Worm (Caenorhabditis elegans) whole organism, early embryonic: Measurements from ENCODE around the gene rab-39.

Experiments used
- B0310.2 ChIP-seq: sonication (generic microtip); optimal IDR thresholded peaks from 2 replicates; lab custom pipeline; 2016; ENCODE audit warnings: mild to moderate bottlenecking, missing genetic modification characterization, missing compliant biosample characterization
- F13C5.2 ChIP-seq: sonication (generic microtip); optimal IDR thresholded peaks from 2 replicates; lab custom pipeline; 2017; ENCODE audit warnings: mild to moderate bottlenecking, missing genetic modification characterization, inconsistent platforms, missing compliant biosample characterization
- ama-1 ChIP-seq: fragments of 150-350 bp; optimal IDR thresholded peaks from 2 replicates; lab custom pipeline; 2014
- ceh-13 ChIP-seq: fragments of 200-800 bp; sonication (Bioruptor generic); optimal IDR thresholded peaks from 2 replicates; lab custom pipeline; 2018; ENCODE audit warnings: mild to moderate bottlenecking, missing genetic modification characterization, missing compliant biosample characterization
- ceh-36 ChIP-seq: sonication (generic microtip); optimal IDR thresholded peaks from 2 replicates; lab custom pipeline; 2016; ENCODE audit warnings: missing genetic modification characterization, inconsistent platforms, missing compliant biosample characterization
- flt-1 ChIP-seq: fragments of 200-800 bp; sonication (Bioruptor generic); IDR thresholded peaks from 2 replicates; pipeline ENCODE4 v1.3.6; 2022; ENCODE audit warnings: missing genetic modification characterization, missing compliant biosample characterization
- hmbx-1 ChIP-seq: sonication (generic microtip); optimal IDR thresholded peaks from 2 replicates; lab custom pipeline; 2016; ENCODE audit warnings: mild to moderate bottlenecking, missing genetic modification characterization, missing compliant biosample characterization
- hmg-4 ChIP-seq: fragments of 200-800 bp; sonication (Bioruptor generic); optimal IDR thresholded peaks from 2 replicates; lab custom pipeline; 2018; ENCODE audit warnings: mild to moderate bottlenecking, missing genetic modification characterization, missing compliant biosample characterization
- hnd-1 ChIP-seq: sonication (generic microtip); optimal IDR thresholded peaks from 2 replicates; lab custom pipeline; 2016; ENCODE audit warnings: missing genetic modification characterization, missing compliant biosample characterization
- pes-1 ChIP-seq: fragments of 200-800 bp; sonication (Bioruptor generic); IDR thresholded peaks from 2 replicates; pipeline ENCODE4 v1.3.6; 2022; ENCODE audit warnings: missing genetic modification reagents, missing genetic modification characterization, missing compliant biosample characterization
- scrt-1 ChIP-seq: fragments of 200-800 bp; sonication (Bioruptor generic); IDR thresholded peaks from 2 replicates; pipeline ENCODE4 v1.3.6; 2022; ENCODE audit warnings: missing genetic modification characterization, missing compliant biosample characterization
- tbx-11 ChIP-seq: fragments of 200-800 bp; sonication (Bioruptor generic); IDR thresholded peaks from 2 replicates; pipeline ENCODE4 v1.3.6; 2022; ENCODE audit warnings: missing genetic modification characterization, missing compliant biosample characterization
- tbx-37 ChIP-seq: fragments of 200-800 bp; sonication (Bioruptor generic); conservative IDR thresholded peaks from 2 replicates; pipeline ENCODE4 v1.3.6; 2022; ENCODE audit warnings: missing genetic modification reagents, missing genetic modification characterization, missing compliant biosample characterization

DNA sequence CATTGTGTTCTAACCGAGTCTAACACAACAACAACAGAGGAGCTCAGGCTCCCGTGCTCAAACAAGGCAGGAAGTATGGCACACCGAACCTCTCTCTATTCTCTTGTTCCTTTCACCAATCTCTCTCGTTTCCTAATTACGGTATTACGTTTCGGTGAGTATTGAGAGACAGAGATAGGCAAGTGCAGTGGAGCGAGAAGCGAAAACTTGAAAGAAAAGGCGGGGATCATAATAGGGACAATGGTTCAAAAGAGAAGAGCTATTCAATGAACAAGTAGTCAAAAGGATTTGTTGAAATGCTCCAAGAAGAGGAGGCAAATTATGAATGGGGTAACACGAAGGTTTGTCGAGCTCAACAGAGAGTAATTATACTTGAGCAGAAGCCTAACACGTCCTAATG is 9.4 kb downstream of the rab-39 start:
- TF ChIP-seq ceh-13 (GFP tag; lab: Kevin White, UChicago) (no peak), tbx-11 (GFP tag; lab: Robert Waterston, UW) (no peak), B0310.2 (tag; lab: Kevin White, UChicago) (no peak), ceh-36 (tag; lab: Kevin White, UChicago) (no peak), flt-1 (GFP tag; lab: Robert Waterston, UW) (no peak), hnd-1 (tag; lab: Kevin White, UChicago) (no peak), ama-1 (no peak), F13C5.2 (no peak), tbx-37 (GFP tag; lab: Robert Waterston, UW) (no peak), pes-1 (GFP tag; lab: Robert Waterston, UW) (no peak), hmbx-1 (tag; lab: Kevin White, UChicago) (no peak), scrt-1 (GFP tag; lab: Robert Waterston, UW) (no peak), hmg-4 (no peak)
